Fruit fly (Drosophila melanogaster) whole organism, embryonic: ENCODE data around the gene CG10338.

Source experiments
- ATbp ChIP-seq: fragments of 200-800 bp; sonication (Bioruptor generic); optimal IDR thresholded peaks from 2 replicates; lab custom pipeline; 2017; ENCODE audit warnings: missing biosample characterization, mild to moderate bottlenecking, missing genetic modification characterization, missing genetic modification reagents
- Awh ChIP-seq: fragments of 200-800 bp; sonication (Bioruptor generic); IDR thresholded peaks from 2 replicates; pipeline ENCODE4, ENCODE4 v1.3.6; 2022; ENCODE audit warnings: missing biosample characterization, missing genetic modification characterization
- BEAF-32 ChIP-seq: fragments of 200-800 bp; sonication (Bioruptor generic); optimal IDR thresholded peaks from 3 replicates; lab custom pipeline; 2017; ENCODE audit warnings: missing biosample characterization, missing genetic modification characterization, mild to moderate bottlenecking, moderate library complexity, missing genetic modification reagents
- Bdp1 ChIP-seq: fragments of 200-800 bp; sonication (Bioruptor generic); optimal IDR thresholded peaks from 3 replicates; lab custom pipeline; 2016; ENCODE audit warnings: missing biosample characterization, missing genetic modification characterization
- CG10274 ChIP-seq: fragments of 200-800 bp; sonication (Bioruptor generic); optimal IDR thresholded peaks from 3 replicates; lab custom pipeline; 2017; ENCODE audit warnings: missing biosample characterization, mild to moderate bottlenecking, missing genetic modification characterization
- CG11398 ChIP-seq: fragments of 200-800 bp; sonication (Bioruptor generic); optimal IDR thresholded peaks from 2 replicates; lab custom pipeline; 2016; ENCODE audit warnings: missing biosample characterization, missing genetic modification characterization
- CG13287 ChIP-seq: fragments of 200-800 bp; sonication (Bioruptor generic); IDR thresholded peaks from 2 replicates; pipeline ENCODE4 v1.3.6; 2022; ENCODE audit warnings: missing biosample characterization, missing genetic modification characterization; ENCODE audit not compliant: partially characterized antibody
- CG14710 ChIP-seq: fragments of 200-800 bp; sonication (Bioruptor generic); optimal IDR thresholded peaks from 3 replicates; lab custom pipeline; 2019; ENCODE audit warnings: missing biosample characterization, mild to moderate bottlenecking, missing genetic modification characterization, moderate library complexity
- CG14860 ChIP-seq: fragments of 200-800 bp; sonication (Bioruptor generic); IDR thresholded peaks from 3 replicates; pipeline ENCODE4 v1.3.6; 2022; ENCODE audit warnings: missing biosample characterization, missing genetic modification characterization; ENCODE audit not compliant: partially characterized antibody
- CG15514 ChIP-seq: fragments of 200-800 bp; sonication (Bioruptor generic); optimal IDR thresholded peaks from 3 replicates; lab custom pipeline; 2017; ENCODE audit warnings: missing biosample characterization, missing genetic modification characterization, mild to moderate bottlenecking, moderate library complexity, missing genetic modification reagents
- CG17385 ChIP-seq: fragments of 200-800 bp; sonication (Bioruptor generic); optimal IDR thresholded peaks from 3 replicates; lab custom pipeline; 2018; ENCODE audit warnings: missing biosample characterization, mild to moderate bottlenecking, missing genetic modification characterization
- CG1792 ChIP-seq: fragments of 200-800 bp; sonication (Bioruptor generic); optimal IDR thresholded peaks from 2 replicates; lab custom pipeline; 2016; ENCODE audit warnings: missing biosample characterization, missing genetic modification characterization
- CG18599 ChIP-seq: fragments of 200-800 bp; sonication (Bioruptor generic); optimal IDR thresholded peaks from 3 replicates; lab custom pipeline; 2017; ENCODE audit warnings: missing biosample characterization, missing genetic modification characterization, mild to moderate bottlenecking, moderate library complexity, missing genetic modification reagents
- CG30020 ChIP-seq: fragments of 200-800 bp; optimal IDR thresholded peaks from 2 replicates; lab custom pipeline; 2019; ENCODE audit warnings: missing biosample characterization, mild to moderate bottlenecking, missing genetic modification characterization, moderate library complexity
- CG30403 ChIP-seq: fragments of 200-800 bp; sonication (Bioruptor generic); optimal IDR thresholded peaks from 3 replicates; lab custom pipeline; 2016; ENCODE audit warnings: missing biosample characterization, missing genetic modification characterization
- CG31224 ChIP-seq: fragments of 200-800 bp; sonication (Bioruptor generic); IDR thresholded peaks from 2 replicates; pipeline ENCODE4 v1.3.6; 2022; ENCODE audit warnings: missing biosample characterization, missing genetic modification characterization
- CG32767 ChIP-seq: fragments of 200-800 bp; sonication (Bioruptor generic); IDR thresholded peaks from 2 replicates; pipeline ENCODE4 v1.3.6; 2022; ENCODE audit warnings: missing biosample characterization, missing genetic modification characterization
- CG33213 ChIP-seq: fragments of 200-800 bp; sonication (Bioruptor generic); optimal IDR thresholded peaks from 3 replicates; lab custom pipeline; 2016; ENCODE audit warnings: missing biosample characterization, missing genetic modification characterization
- CG3995 ChIP-seq: fragments of 200-800 bp; sonication (Bioruptor generic); optimal IDR thresholded peaks from 3 replicates; lab custom pipeline; 2016; ENCODE audit warnings: missing biosample characterization, missing genetic modification characterization
- CG43689 ChIP-seq: fragments of 200-800 bp; sonication (Bioruptor generic); IDR thresholded peaks from 2 replicates; pipeline ENCODE4 v1.3.6; 2022; ENCODE audit warnings: missing biosample characterization, missing genetic modification characterization
- CG8281 ChIP-seq: fragments of 200-800 bp; sonication (Bioruptor generic); optimal IDR thresholded peaks from 2 replicates; lab custom pipeline; 2018; ENCODE audit warnings: missing biosample characterization, mild to moderate bottlenecking, missing genetic modification characterization, moderate library complexity
- CG9437 ChIP-seq: fragments of 200-800 bp; sonication (Bioruptor generic); optimal IDR thresholded peaks from 2 replicates; lab custom pipeline; 2018; ENCODE audit warnings: missing biosample characterization, mild to moderate bottlenecking, missing genetic modification characterization
- D ChIP-seq, 2 experiments: fragments of 200-800 bp in 1 of 2; fragments of >200 bp in 1 of 2; sonication (Bioruptor generic) in 1 of 2; optimal IDR thresholded peaks; 2 replicates in 1 of 2; 3 replicates in 1 of 2; lab custom pipeline; 2017; ENCODE audit warnings: mild to moderate bottlenecking in 1 of 2, missing biosample characterization in 1 of 2, missing genetic modification characterization in 1 of 2, missing genetic modification reagents in 1 of 2
- Dad ChIP-seq: fragments of 200-800 bp; sonication (Bioruptor generic); optimal IDR thresholded peaks from 3 replicates; lab custom pipeline; 2016; ENCODE audit warnings: missing biosample characterization, missing genetic modification characterization
- Dp ChIP-seq: fragments of 200-800 bp; sonication (Bioruptor generic); optimal IDR thresholded peaks from 2 replicates; lab custom pipeline; 2018; ENCODE audit warnings: missing biosample characterization, mild to moderate bottlenecking, missing genetic modification characterization, moderate library complexity
- Dref ChIP-seq: fragments of 200-800 bp; sonication (Bioruptor generic); IDR thresholded peaks from 2 replicates; pipeline ENCODE4 v1.3.6; 2022; ENCODE audit warnings: missing biosample characterization, missing genetic modification characterization
- Hmx ChIP-seq: fragments of 200-800 bp; sonication (Bioruptor generic); optimal IDR thresholded peaks from 2 replicates; lab custom pipeline; 2016; ENCODE audit warnings: missing biosample characterization, missing genetic modification characterization
- MESR4 ChIP-seq: fragments of 200-800 bp; sonication (Bioruptor generic); optimal IDR thresholded peaks from 2 replicates; lab custom pipeline; 2018; ENCODE audit warnings: missing biosample characterization, mild to moderate bottlenecking, missing genetic modification characterization, moderate library complexity
- Max ChIP-seq: fragments of 200-800 bp; sonication (Bioruptor generic); optimal IDR thresholded peaks from 2 replicates; lab custom pipeline; 2016; ENCODE audit warnings: missing biosample characterization, mild to moderate bottlenecking, missing genetic modification characterization
- NC2β ChIP-seq: fragments of 200-800 bp; sonication (Bioruptor generic); optimal IDR thresholded peaks from 2 replicates; lab custom pipeline; 2016; ENCODE audit warnings: missing biosample characterization, missing genetic modification characterization
- Optix ChIP-seq: fragments of 200-800 bp; sonication (Bioruptor generic); IDR thresholded peaks from 3 replicates; pipeline ENCODE4 v1.3.6; 2022; ENCODE audit warnings: missing biosample characterization, missing genetic modification characterization
- Pdp1 ChIP-seq, 2 experiments: fragments of 200-800 bp; sonication (Bioruptor generic); optimal IDR thresholded peaks; 3 replicates each; lab custom pipeline; 2016; ENCODE audit warnings: missing biosample characterization in 2 of 2, missing genetic modification characterization in 2 of 2, mild to moderate bottlenecking in 1 of 2, moderate library complexity in 1 of 2
- btn ChIP-seq: fragments of 200-800 bp; sonication (Bioruptor generic); optimal IDR thresholded peaks from 2 replicates; lab custom pipeline; 2016; ENCODE audit warnings: missing biosample characterization, missing genetic modification characterization
- chn ChIP-seq: fragments of 200-800 bp; sonication (Bioruptor generic); optimal IDR thresholded peaks from 2 replicates; lab custom pipeline; 2016; ENCODE audit warnings: missing biosample characterization, missing genetic modification characterization
- da ChIP-seq: fragments of 200-800 bp; sonication (Bioruptor generic); optimal IDR thresholded peaks from 2 replicates; lab custom pipeline; 2016; ENCODE audit warnings: missing biosample characterization, missing genetic modification characterization
- dimm ChIP-seq: fragments of 200-800 bp; sonication (Bioruptor generic); IDR thresholded peaks from 2 replicates; pipeline ENCODE4 v1.3.6; 2022; ENCODE audit warnings: missing biosample characterization, missing genetic modification characterization
- disco-r ChIP-seq: fragments of 200-800 bp; sonication (Bioruptor generic); optimal IDR thresholded peaks from 2 replicates; lab custom pipeline; 2016; ENCODE audit warnings: missing biosample characterization, missing genetic modification characterization
- dm ChIP-seq: fragments of 200-800 bp; sonication (Bioruptor generic); optimal IDR thresholded peaks from 3 replicates; lab custom pipeline; 2016; ENCODE audit warnings: missing biosample characterization, missing genetic modification characterization
- gfzf ChIP-seq: fragments of 200-800 bp; sonication (Bioruptor generic); optimal IDR thresholded peaks from 2 replicates; lab custom pipeline; 2016; ENCODE audit warnings: missing biosample characterization, mild to moderate bottlenecking, missing genetic modification characterization, moderate library complexity
- grau ChIP-seq: fragments of 200-800 bp; optimal IDR thresholded peaks from 3 replicates; lab custom pipeline; 2019; ENCODE audit warnings: missing biosample characterization, mild to moderate bottlenecking, missing genetic modification characterization, moderate library complexity
- kay ChIP-seq: fragments of 200-800 bp; sonication (Bioruptor generic); optimal IDR thresholded peaks from 2 replicates; lab custom pipeline; 2016; ENCODE audit warnings: missing biosample characterization, missing genetic modification characterization
- ken ChIP-seq: fragments of 200-800 bp; sonication (Bioruptor generic); IDR thresholded peaks from 3 replicates; pipeline ENCODE4 v1.3.6; 2022; ENCODE audit warnings: missing biosample characterization, missing genetic modification characterization
- lbe ChIP-seq: fragments of 200-800 bp; sonication (Bioruptor generic); optimal IDR thresholded peaks from 2 replicates; lab custom pipeline; 2016; ENCODE audit warnings: missing biosample characterization, mild to moderate bottlenecking, missing genetic modification characterization
- nau ChIP-seq: fragments of 200-800 bp; sonication (Bioruptor generic); optimal IDR thresholded peaks from 3 replicates; lab custom pipeline; 2017; ENCODE audit warnings: missing biosample characterization, mild to moderate bottlenecking, missing genetic modification characterization, missing genetic modification reagents
- oc ChIP-seq: fragments of 200-800 bp; sonication (Bioruptor generic); optimal IDR thresholded peaks from 2 replicates; lab custom pipeline; 2018; ENCODE audit warnings: missing biosample characterization, mild to moderate bottlenecking, missing genetic modification characterization, moderate library complexity
- so ChIP-seq: fragments of 200-800 bp; sonication (Bioruptor generic); IDR thresholded peaks from 3 replicates; pipeline ENCODE4 v1.3.6; 2022; ENCODE audit warnings: missing biosample characterization, missing genetic modification characterization
- stwl ChIP-seq: fragments of 200-800 bp; sonication (Bioruptor generic); optimal IDR thresholded peaks from 3 replicates; lab custom pipeline; 2018; ENCODE audit warnings: missing biosample characterization, mild to moderate bottlenecking, missing genetic modification characterization, moderate library complexity
- tx ChIP-seq: fragments of 200-800 bp; sonication (Bioruptor generic); optimal IDR thresholded peaks from 2 replicates; lab custom pipeline; 2016; ENCODE audit warnings: missing biosample characterization, missing genetic modification characterization
- unpg ChIP-seq: fragments of 200-800 bp; sonication (Bioruptor generic); optimal IDR thresholded peaks from 3 replicates; lab custom pipeline; 2018; ENCODE audit warnings: missing biosample characterization, mild to moderate bottlenecking, missing genetic modification characterization, moderate library complexity
- z ChIP-seq: fragments of 200-800 bp; sonication (Bioruptor generic); IDR thresholded peaks from 3 replicates; pipeline ENCODE4 v1.3.6; 2022; ENCODE audit warnings: missing biosample characterization, missing genetic modification characterization

The CG10338 gene

DNA sequence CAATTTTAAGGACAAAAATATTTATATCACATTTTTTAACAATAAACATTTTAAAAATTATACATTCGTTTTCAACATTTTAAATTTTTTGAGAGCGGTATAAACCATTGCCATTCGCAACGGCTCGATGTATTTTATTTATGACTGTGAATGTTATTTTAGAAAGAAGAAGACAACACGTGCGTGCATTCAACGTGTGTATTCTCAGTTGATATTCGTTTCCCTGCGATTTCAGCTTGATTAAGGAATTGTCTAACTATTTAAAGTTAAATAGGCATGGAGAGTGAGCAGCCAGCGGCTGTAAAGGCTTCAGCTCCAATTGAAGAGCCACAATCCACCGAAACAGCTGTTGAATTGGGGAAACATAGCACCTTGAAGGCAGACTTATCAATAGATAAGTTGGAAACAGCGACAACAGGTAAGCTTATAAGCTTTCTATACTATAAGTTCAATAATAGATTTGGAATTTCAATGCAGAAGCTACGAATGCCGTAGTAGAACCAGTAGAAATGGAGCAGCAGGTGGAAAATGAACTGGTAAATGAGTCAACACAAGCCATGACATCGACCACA is 3.2 kb downstream of the CG10338 start, which contains the start of gene CG10341 (continued):
- TF ChIP-seq CG14710 (tag; lab: Kevin White, UChicago) (peak; percentile 16), CG33213 (GFP tag; lab: Kevin White, UChicago) (no peak), CG13287 (GFP tag; lab: Robert Waterston, UW) (no peak; the same call in 1 of the 2 replicates), lbe (peak; percentile 20), CG31224 (GFP tag; lab: Robert Waterston, UW) (no peak), CG30403 (GFP tag; lab: Kevin White, UChicago) (no peak), z (GFP tag; lab: Robert Waterston, UW) (no peak), da (GFP tag; lab: Kevin White, UChicago) (no peak), CG8281 (no peak), Bdp1 (GFP tag; lab: Kevin White, UChicago) (no peak), kay (GFP tag; lab: Kevin White, UChicago) (no peak), CG17385 (GFP tag; lab: Kevin White, UChicago) (peak; percentile 98), Optix (GFP tag; lab: Robert Waterston, UW) (no peak), gfzf (GFP tag; lab: Kevin White, UChicago) (peak; percentile 3), dm (peak; percentile 95), CG10274 (GFP tag; lab: Kevin White, UChicago) (no peak), CG3995 (GFP tag; lab: Kevin White, UChicago) (no peak), CG43689 (no peak), MESR4 (GFP tag; lab: Kevin White, UChicago) (peak; percentile 83), ATbp (GFP tag; lab: Kevin White, UChicago) (no peak), Awh (GFP tag; lab: Robert Waterston, UW) (no peak), NC2β (GFP tag; lab: Kevin White, UChicago) (no peak), nau (GFP tag; lab: Kevin White, UChicago) (no peak), CG15514 (GFP tag; lab: Kevin White, UChicago) (peak; percentile 43), stwl (tag; lab: Kevin White, UChicago) (peak; percentile 24), CG32767 (GFP tag; lab: Robert Waterston, UW) (no peak), CG1792 (GFP tag; lab: Kevin White, UChicago) (no peak), CG14860 (no peak), CG9437 (GFP tag; lab: Kevin White, UChicago) (no peak), unpg (GFP tag; lab: Kevin White, UChicago) (no peak), dimm (GFP tag; lab: Robert Waterston, UW) (no peak), CG11398 (GFP tag; lab: Kevin White, UChicago) (no peak), chn (GFP tag; lab: Kevin White, UChicago) (no peak), Pdp1 (GFP tag; optimal IDR thresholded peaks at IDR 0.05; lab: Kevin White, UChicago) (peak in 1 of 2 experiments; percentile 3), btn (GFP tag; lab: Kevin White, UChicago) (no peak), ken (no peak), grau (tag; lab: Kevin White, UChicago) (peak; percentile 7), Dad (GFP tag; lab: Kevin White, UChicago) (no peak), tx (GFP tag; lab: Kevin White, UChicago) (no peak), so (GFP tag; lab: Robert Waterston, UW) (no peak), CG18599 (GFP tag; lab: Kevin White, UChicago) (no peak), Hmx (no peak), BEAF-32 (GFP tag; lab: Kevin White, UChicago) (peak; percentile 25), CG30020 (no peak), oc (tag; lab: Kevin White, UChicago) (no peak), disco-r (GFP tag; lab: Kevin White, UChicago) (no peak), Max (GFP tag; lab: Kevin White, UChicago) (peak; percentile 84), Dref (GFP tag; lab: Robert Waterston, UW) (no peak), Dp (peak; percentile 86), D (optimal IDR thresholded peaks at IDR 0.05; lab: Kevin White, UChicago) (no peak), D (GFP tag; optimal IDR thresholded peaks at IDR 0.05; lab: Kevin White, UChicago) (no peak)
